Fruit fly (Drosophila melanogaster): ENCODE results near the gene CG43115.

The CG43115 gene

dm6 chrX:6109872-6110271 lies 43.7 kb upstream of the CG43115 start (continued):
- TF ChIP-seq CG7745 (tag; optimal IDR thresholded peaks at IDR 0.05) (no peak), exex (tag; optimal IDR thresholded peaks at IDR 0.05) (no peak), CG13424 (tag; optimal IDR thresholded peaks at IDR 0.05) (peak; percentile 54), Rfx (GFP tag; IDR thresholded peaks at IDR 0.05) (peak; percentile 86), sc (optimal IDR thresholded peaks at IDR 0.05) (no peak), sc (GFP tag; optimal IDR thresholded peaks at IDR 0.05) (no peak), nau (GFP tag; optimal IDR thresholded peaks at IDR 0.05) (no peak), CG2199 (GFP tag; IDR thresholded peaks at IDR 0.05) (peak; percentile 86; the same call in 2 of the 3 replicates), CG13296 (GFP tag; optimal IDR thresholded peaks at IDR 0.05) (no peak), H2.0 (GFP tag; IDR thresholded peaks at IDR 0.05) (peak; percentile 60; the same call in 1 of the 2 replicates), Sin3A (optimal IDR thresholded peaks at IDR 0.05) (no peak), CG8765 (GFP tag; IDR thresholded peaks at IDR 0.05) (0 out of 2 replicates have a peak, but pooled peaks have one; percentile 31), jigr1 (GFP tag; IDR thresholded peaks at IDR 0.05) (no peak), CG11504 (tag; optimal IDR thresholded peaks at IDR 0.05) (no peak), Dref (GFP tag; IDR thresholded peaks at IDR 0.05) (peak; percentile 38), CG11247 (GFP tag; IDR thresholded peaks at IDR 0.05) (peak; percentile 59), CG7987 (GFP tag; optimal IDR thresholded peaks at IDR 0.05) (no peak), nom (GFP tag; optimal IDR thresholded peaks at IDR 0.05) (no peak), CG8089 (GFP tag; optimal IDR thresholded peaks at IDR 0.05) (peak; percentile 30), CG11695 (GFP tag; IDR thresholded peaks at IDR 0.05) (no peak), CG10209 (GFP tag; optimal IDR thresholded peaks at IDR 0.05) (peak; percentile 5), p53 (GFP tag; optimal IDR thresholded peaks at IDR 0.05) (no peak), CG10959 (GFP tag; IDR thresholded peaks at IDR 0.05) (peak; percentile 54), org-1 (GFP tag; optimal IDR thresholded peaks at IDR 0.05) (no peak), CG13287 (GFP tag; IDR thresholded peaks at IDR 0.05; ENCODE audit: partially characterized antibody) (peak; percentile 28; the same call in 1 of the 2 replicates), CG10366 (GFP tag; IDR thresholded peaks at IDR 0.05) (peak; percentile 53; the same call in 1 of the 2 replicates), CG32772 (GFP tag; IDR thresholded peaks at IDR 0.05) (peak; percentile 66), CG8944 (GFP tag; optimal IDR thresholded peaks at IDR 0.05) (peak; percentile 17), Lhr (GFP tag; optimal IDR thresholded peaks at IDR 0.05) (peak; percentile 44), onecut (GFP tag; IDR thresholded peaks at IDR 0.05) (peak; percentile 66), cato (GFP tag; optimal IDR thresholded peaks at IDR 0.05; ENCODE audit: borderline replicate concordance) (no peak), ranshi (GFP tag; IDR thresholded peaks at IDR 0.05) (peak; percentile 59), CG8281 (tag; optimal IDR thresholded peaks at IDR 0.05) (no peak), nmo (GFP tag; optimal IDR thresholded peaks at IDR 0.05) (peak; percentile 39), CG11723 (GFP tag; optimal IDR thresholded peaks at IDR 0.05) (no peak), CG43689 (GFP tag; IDR thresholded peaks at IDR 0.05) (no peak), NK7.1 (GFP tag; optimal IDR thresholded peaks at IDR 0.05) (no peak), bab2 (GFP tag; optimal IDR thresholded peaks at IDR 0.05) (peak; percentile 7), D19B (GFP tag; optimal IDR thresholded peaks at IDR 0.05) (no peak), run (tag; optimal IDR thresholded peaks at IDR 0.05) (no peak), CG2712 (tag; optimal IDR thresholded peaks at IDR 0.05) (peak; percentile 23), zf30C (GFP tag; optimal IDR thresholded peaks at IDR 0.05) (no peak), CG12104 (GFP tag; optimal IDR thresholded peaks at IDR 0.05) (no peak), amos (GFP tag; IDR thresholded peaks at IDR 0.05; ENCODE audit: partially characterized antibody) (peak; percentile 50), CG2202 (tag; optimal IDR thresholded peaks at IDR 0.05) (no peak), nerfin-2 (GFP tag; IDR thresholded peaks at IDR 0.05; ENCODE audit: partially characterized antibody) (no peak), ro (GFP tag; IDR thresholded peaks at IDR 0.05) (peak; percentile 31; the same call in 1 of the 2 replicates), jumu (GFP tag; optimal IDR thresholded peaks at IDR 0.05) (peak; percentile 6), vfl (GFP tag; optimal IDR thresholded peaks at IDR 0.05) (no peak), ttk (GFP tag; IDR thresholded peaks at IDR 0.05) (peak; percentile 35), CG17829 (tag; optimal IDR thresholded peaks at IDR 0.05) (peak; percentile 14), bbx (GFP tag; IDR thresholded peaks at IDR 0.05; ENCODE audit: partially characterized antibody) (no peak)

Measured in whole organism, embryonic.